Worm (Caenorhabditis elegans): ENCODE measurements around the gene irld-29.
"Not testable (repeated sequence)": the region's sequence is repeated elsewhere in the genome, so short reads cannot be mapped to it uniquely, and the experiment has no call there.

- not testable (repeated sequence) for TF ChIP-seq B0310.2 (tag; optimal IDR thresholded peaks at IDR 0.05); aly-1 (tag; optimal IDR thresholded peaks at IDR 0.05); flt-1 (GFP tag; IDR thresholded peaks at IDR 0.05); F13C5.2 (tag; optimal IDR thresholded peaks at IDR 0.05); tra-4 (tag; optimal IDR thresholded peaks at IDR 0.05)
Measured at ce11 chrV:2322466-2322865, 16.0 kb downstream of the irld-29 start, which contains the start of gene pud-1.2.
